Worm (Caenorhabditis elegans) whole organism, L4/young adult: ENCODE data around the gene W07A12.4.

ENCODE experiments used
- W03F9.2 ChIP-seq: fragments of 150-350 bp; optimal IDR thresholded peaks from 2 replicates; lab custom pipeline; 2014; ENCODE audit warnings: missing biosample characterization, missing genetic modification characterization
- dao-5 ChIP-seq: sonication (generic microtip); optimal IDR thresholded peaks from 2 replicates; lab custom pipeline; 2016; ENCODE audit warnings: missing genotype, missing genetic modification characterization, moderate library complexity, missing compliant biosample characterization

DNA sequence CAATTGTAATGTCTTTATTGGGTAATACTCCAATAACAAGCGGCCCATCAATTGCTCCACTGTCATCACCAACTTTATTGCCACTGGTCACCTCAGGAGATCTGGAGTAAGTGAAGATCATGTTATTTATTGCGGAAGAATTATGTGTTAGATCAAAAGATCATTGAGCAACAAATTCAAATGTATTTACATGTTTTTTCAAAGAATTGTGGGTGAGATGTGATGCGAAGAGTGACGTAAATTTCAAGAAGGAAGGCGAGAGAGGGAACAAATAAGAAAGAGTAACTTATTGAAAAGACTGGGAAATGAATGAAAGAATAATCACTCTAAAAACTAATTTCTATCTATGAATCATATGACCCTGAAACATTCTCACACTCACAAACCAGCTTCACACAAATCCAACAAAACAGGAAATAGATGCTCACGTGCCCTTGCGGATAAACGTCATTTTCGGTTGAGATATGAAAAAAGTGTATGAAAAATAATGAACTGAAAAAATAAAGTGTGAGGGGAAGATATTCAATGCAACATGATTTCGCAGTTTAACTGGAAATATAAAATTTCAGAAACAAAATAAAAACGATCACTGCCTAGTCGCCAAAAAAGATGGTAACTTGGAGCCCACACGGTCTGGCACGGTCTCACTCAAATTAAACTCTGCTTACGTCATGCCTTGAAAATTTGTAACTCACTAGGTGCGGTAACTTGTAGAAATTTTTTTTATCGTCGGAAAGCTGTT is 25.1 kb upstream of the W07A12.4 start:
- TF ChIP-seq dao-5 (no peak), W03F9.2 (tag; lab: Kevin White, UChicago) (no peak)
